Worm (Caenorhabditis elegans): ENCODE results near the gene F36H5.4.

DNA sequence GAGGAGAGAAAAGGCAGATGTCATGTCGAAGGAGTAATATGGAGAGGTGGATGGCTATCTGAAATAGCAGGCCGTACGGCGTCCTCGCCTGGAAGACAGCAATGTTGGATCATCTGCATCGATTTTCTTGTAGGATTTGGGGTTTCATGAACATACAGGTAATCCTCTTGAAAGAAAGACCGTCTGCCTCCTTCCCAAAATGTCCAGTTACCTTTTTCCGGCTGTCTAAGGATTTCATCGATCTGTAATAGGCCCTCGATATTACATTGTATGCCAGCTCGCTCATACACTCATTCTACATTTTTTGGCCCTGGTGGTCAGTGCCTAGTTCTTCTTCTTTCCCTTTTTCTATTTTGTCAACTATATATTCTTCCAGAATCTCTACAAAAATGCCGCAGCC, 39.3 kb upstream of the F36H5.4 start, which contains the start of the genes fbxb-5 and btb-8:
- TF ChIP-seq snpc-4 (tag; optimal IDR thresholded peaks at IDR 0.05) (no peak), unc-130 (GFP tag; optimal IDR thresholded peaks at IDR 0.05) (no peak)

All from whole organism, L4 larva.